Worm (Caenorhabditis elegans) whole organism, L4 larva: ENCODE results near the gene cox-6C.

Experiments
- F10B5.3 ChIP-seq: sonication (generic microtip); optimal IDR thresholded peaks from 2 replicates; lab custom pipeline; 2016; ENCODE audit warnings: mild to moderate bottlenecking, missing genetic modification characterization, missing compliant biosample characterization
- F26F4.8 ChIP-seq: fragments of 200-800 bp; sonication (Bioruptor generic); conservative IDR thresholded peaks from 2 replicates; pipeline ENCODE4 v1.3.6; 2022; ENCODE audit warnings: missing genetic modification characterization, missing compliant biosample characterization
- F37D6.2 ChIP-seq: sonication (generic microtip); optimal IDR thresholded peaks from 2 replicates; lab custom pipeline; 2016; ENCODE audit warnings: mild to moderate bottlenecking, missing genetic modification characterization, missing compliant biosample characterization
- F44E2.7 ChIP-seq: fragments of 200-800 bp; sonication (Bioruptor generic); IDR thresholded peaks from 2 replicates; pipeline ENCODE4 v2.1.2; 2022; ENCODE audit warnings: missing genetic modification characterization, missing compliant biosample characterization
- Y5F2A.4 ChIP-seq: fragments of 200-800 bp; sonication (Bioruptor generic); optimal IDR thresholded peaks from 2 replicates; lab custom pipeline; 2018; ENCODE audit warnings: mild to moderate bottlenecking, missing genetic modification characterization, missing compliant biosample characterization
- ZK337.2 ChIP-seq: fragments of 200-800 bp; sonication (Bioruptor generic); IDR thresholded peaks from 2 replicates; pipeline ENCODE4 v1.3.6; 2022; ENCODE audit warnings: missing genetic modification reagents, missing genetic modification characterization, missing compliant biosample characterization
- aha-1 ChIP-seq: fragments of 150-350 bp; peaks from one replicate; lab custom pipeline; 2014; ENCODE audit warnings: missing biosample characterization, missing genetic modification characterization
- attf-4 ChIP-seq: sonication (generic microtip); optimal IDR thresholded peaks from 3 replicates; lab custom pipeline; 2017; ENCODE audit warnings: missing biosample characterization, missing genetic modification characterization
- ceh-62 ChIP-seq: sonication (generic microtip); optimal IDR thresholded peaks from 2 replicates; lab custom pipeline; 2017; ENCODE audit warnings: missing biosample characterization, missing genetic modification characterization
- ceh-82 ChIP-seq: sonication (generic microtip); optimal IDR thresholded peaks from 2 replicates; lab custom pipeline; 2017; ENCODE audit warnings: missing biosample characterization, missing genetic modification characterization
- ces-1 ChIP-seq: fragments of 150-350 bp; sonication (generic microtip); optimal IDR thresholded peaks from 4 replicates; lab custom pipeline; 2014; ENCODE audit warnings: missing biosample characterization, missing genetic modification reagents, missing genetic modification characterization
- daf-12 ChIP-seq: fragments of 150-350 bp; optimal IDR thresholded peaks from 2 replicates; lab custom pipeline; 2014; ENCODE audit warnings: missing biosample characterization, missing genetic modification reagents, missing genetic modification characterization
- dmd-9 ChIP-seq: fragments of 200-800 bp; sonication (Bioruptor generic); IDR thresholded peaks from 2 replicates; pipeline ENCODE4 v1.3.6; 2022; ENCODE audit warnings: missing genetic modification reagents, missing genetic modification characterization, missing compliant biosample characterization
- dpl-1 ChIP-seq: fragments of 150-350 bp; optimal IDR thresholded peaks from 2 replicates; lab custom pipeline; 2014; ENCODE audit warnings: missing biosample characterization, missing genetic modification reagents, missing genetic modification characterization
- dve-1 ChIP-seq: sonication (generic microtip); optimal IDR thresholded peaks from 2 replicates; lab custom pipeline; 2017; ENCODE audit warnings: antibody characterized with exemption, mild to moderate bottlenecking, missing genetic modification characterization, missing compliant biosample characterization; ENCODE audit not compliant: insufficient read depth
- egl-43 ChIP-seq: fragments of 200-800 bp; sonication (Bioruptor generic); IDR thresholded peaks from 2 replicates; pipeline ENCODE4 v1.3.6; 2022; ENCODE audit warnings: missing genetic modification reagents, missing genetic modification characterization, missing compliant biosample characterization
- fkh-10 ChIP-seq: fragments of 150-350 bp; optimal IDR thresholded peaks from 2 replicates; lab custom pipeline; 2014; ENCODE audit warnings: missing biosample characterization, missing genetic modification reagents, missing genetic modification characterization
- gei-8 ChIP-seq: fragments of 200-800 bp; sonication (Bioruptor generic); optimal IDR thresholded peaks from 2 replicates; lab custom pipeline; 2018; ENCODE audit warnings: mild to moderate bottlenecking, missing genetic modification characterization, missing compliant biosample characterization
- hif-1 ChIP-seq, 2 experiments: sonication (generic microtip); optimal IDR thresholded peaks; 2 replicates each; lab custom pipeline; 2016 to 2017; ENCODE audit warnings: missing compliant biosample characterization in 2 of 2, missing genetic modification characterization in 2 of 2, missing genetic modification reagents in 2 of 2, missing genotype in 2 of 2, mild to moderate bottlenecking in 1 of 2
- hlh-11 ChIP-seq: fragments of 200-800 bp; sonication (Bioruptor generic); optimal IDR thresholded peaks from 2 replicates; lab custom pipeline; 2018; ENCODE audit warnings: mild to moderate bottlenecking, missing genetic modification characterization, missing compliant biosample characterization
- jun-1 ChIP-seq: fragments of 150-350 bp; optimal IDR thresholded peaks from 2 replicates; lab custom pipeline; 2014; ENCODE audit warnings: missing biosample characterization, missing genetic modification reagents, missing genetic modification characterization
- lim-7 ChIP-seq: fragments of 200-800 bp; sonication (Bioruptor generic); IDR thresholded peaks from 2 replicates; pipeline ENCODE4 v1.3.6; 2022; ENCODE audit warnings: missing genetic modification characterization, missing compliant biosample characterization
- lin-15B ChIP-seq: fragments of 150-350 bp; sonication (generic microtip); optimal IDR thresholded peaks from 3 replicates; lab custom pipeline; 2014; ENCODE audit warnings: missing biosample characterization, missing genetic modification characterization
- lin-29 ChIP-seq: fragments of 200-800 bp; sonication (Bioruptor generic); IDR thresholded peaks from 2 replicates; pipeline ENCODE4 v1.3.6; 2022; ENCODE audit warnings: missing genetic modification reagents, missing genetic modification characterization, missing compliant biosample characterization
- lin-38 ChIP-seq: fragments of 200-800 bp; sonication (Bioruptor generic); IDR thresholded peaks from 2 replicates; pipeline ENCODE4 v1.3.6; 2022; ENCODE audit warnings: missing genetic modification reagents, missing genetic modification characterization, missing compliant biosample characterization
- mdl-1 ChIP-seq, 2 experiments: fragments of 150-350 bp in 1 of 2; sonication (generic microtip) in 1 of 2; optimal IDR thresholded peaks; 2 replicates each; lab custom pipeline; 2014 to 2017; ENCODE audit warnings: missing biosample characterization in 2 of 2, missing genetic modification characterization in 2 of 2
- mes-2 ChIP-seq: sonication (generic microtip); optimal IDR thresholded peaks from 2 replicates; lab custom pipeline; 2016; ENCODE audit warnings: missing genotype, mild to moderate bottlenecking, missing genetic modification characterization, missing compliant biosample characterization; ENCODE audit not compliant: poor library complexity, severe bottlenecking
- mxl-3 ChIP-seq: fragments of 200-800 bp; sonication (Bioruptor generic); optimal IDR thresholded peaks from 2 replicates; lab custom pipeline; 2018; ENCODE audit warnings: mild to moderate bottlenecking, missing genetic modification characterization, missing compliant biosample characterization
- nhr-10 ChIP-seq: fragments of 150-350 bp; optimal IDR thresholded peaks from 2 replicates; lab custom pipeline; 2014; ENCODE audit warnings: missing biosample characterization, missing genetic modification characterization
- nhr-102 ChIP-seq: sonication (generic microtip); optimal IDR thresholded peaks from 2 replicates; lab custom pipeline; 2016; ENCODE audit warnings: mild to moderate bottlenecking, missing genetic modification characterization, moderate library complexity, missing compliant biosample characterization
- nhr-11 ChIP-seq: fragments of 150-350 bp; optimal IDR thresholded peaks from 2 replicates; lab custom pipeline; 2014; ENCODE audit warnings: missing biosample characterization, missing genetic modification characterization
- nhr-28 ChIP-seq: fragments of 150-350 bp; optimal IDR thresholded peaks from 2 replicates; lab custom pipeline; 2014; ENCODE audit warnings: missing biosample characterization, missing genetic modification characterization
- nhr-42 ChIP-seq: fragments of 200-800 bp; sonication (Bioruptor generic); IDR thresholded peaks from 2 replicates; pipeline ENCODE4 v1.3.6; 2022; ENCODE audit warnings: missing genetic modification characterization, missing compliant biosample characterization
- nhr-76 ChIP-seq: fragments of 150-350 bp; optimal IDR thresholded peaks from 2 replicates; lab custom pipeline; 2014; ENCODE audit warnings: missing biosample characterization, missing genetic modification characterization
- pha-4 ChIP-seq, 2 experiments: fragments of 150-350 bp in 1 of 2; fragments of 200-800 bp in 1 of 2; sonication (Bioruptor generic) in 1 of 2; IDR thresholded peaks in 1 of 2; optimal IDR thresholded peaks in 1 of 2; 2 replicates each; pipeline versions ENCODE4 v1.3.6 to Lab custom; 2014 to 2022; ENCODE audit warnings: missing genetic modification characterization in 2 of 2, missing genetic modification reagents in 2 of 2, missing biosample characterization in 1 of 2, missing compliant biosample characterization in 1 of 2
- rbr-2 ChIP-seq: sonication (generic microtip); optimal IDR thresholded peaks from 2 replicates; lab custom pipeline; 2016; ENCODE audit warnings: missing genotype, missing genetic modification characterization, missing compliant biosample characterization
- sdz-12 ChIP-seq: fragments of 200-800 bp; sonication (Bioruptor generic); optimal IDR thresholded peaks from 2 replicates; lab custom pipeline; 2018; ENCODE audit warnings: mild to moderate bottlenecking, missing genetic modification characterization, missing compliant biosample characterization
- set-16 ChIP-seq: fragments of 200-800 bp; sonication (Bioruptor generic); IDR thresholded peaks from 2 replicates; pipeline ENCODE4 v1.3.6; 2022; ENCODE audit warnings: missing genetic modification reagents, missing genetic modification characterization, missing compliant biosample characterization
- skn-1 ChIP-seq: fragments of 150-350 bp; optimal IDR thresholded peaks from 2 replicates; lab custom pipeline; 2014; ENCODE audit warnings: missing biosample characterization, missing genetic modification characterization
- snpc-1.2 ChIP-seq: fragments of 200-800 bp; sonication (Bioruptor generic); IDR thresholded peaks from 2 replicates; pipeline ENCODE4 v1.3.6; 2022; ENCODE audit warnings: missing genetic modification reagents, missing genetic modification characterization, missing compliant biosample characterization
- tag-97 ChIP-seq: fragments of 200-800 bp; sonication (Bioruptor generic); IDR thresholded peaks from 2 replicates; pipeline ENCODE4 v1.3.6; 2022; ENCODE audit warnings: missing genetic modification characterization, missing compliant biosample characterization
- unc-130 ChIP-seq: sonication (generic microtip); optimal IDR thresholded peaks from 2 replicates; lab custom pipeline; 2016; ENCODE audit warnings: missing genetic modification reagents, missing genetic modification characterization, missing compliant biosample characterization
- unc-62 ChIP-seq, 3 experiments: fragments of 150-350 bp in 1 of 3; sonication (generic microtip); optimal IDR thresholded peaks in 2 of 3; peaks in 1 of 3; 1 replicate in 1 of 3; 2 replicates in 2 of 3; lab custom pipeline; 2014 to 2017; ENCODE audit warnings: missing biosample characterization in 3 of 3, missing genetic modification characterization in 3 of 3, missing genetic modification reagents in 3 of 3, missing genotype in 1 of 3
- zag-1 ChIP-seq: fragments of 150-350 bp; optimal IDR thresholded peaks from 2 replicates; lab custom pipeline; 2014; ENCODE audit warnings: missing biosample characterization, missing genetic modification characterization

The cox-6C gene

ce11 chrIV:132095-132494, 5.6 kb downstream of the cox-6C start, which contains the start of gene daf-1 (continued):
- TF ChIP-seq F26F4.8 (GFP tag; lab: Robert Waterston, UW) (no peak), nhr-28 (tag; lab: Kevin White, UChicago) (no peak), Y5F2A.4 (no peak), mxl-3 (GFP tag; lab: Kevin White, UChicago) (peak; percentile 19), mdl-1 (tag; optimal IDR thresholded peaks at IDR 0.05; lab: Kevin White, UChicago) (peak in 1 of 2 experiments; percentile 89), unc-62 (GFP tag; optimal IDR thresholded peaks at IDR 0.05 in 1 of 2; lab: Kevin White, UChicago) (peak in 1 of 2 experiments; percentile 45), unc-62 (tag; optimal IDR thresholded peaks at IDR 0.05; lab: Kevin White, UChicago) (no peak), tag-97 (GFP tag; lab: Robert Waterston, UW) (no peak), hlh-11 (tag; lab: Kevin White, UChicago) (peak; percentile 23), dve-1 (peak; percentile 20), dmd-9 (GFP tag; lab: Robert Waterston, UW) (no peak), jun-1 (tag; lab: Kevin White, UChicago) (no peak), dpl-1 (GFP tag; lab: Kevin White, UChicago) (no peak), lin-38 (GFP tag; lab: Robert Waterston, UW) (no peak)

ce11 chrIV:133968-134367, 7.4 kb downstream of the cox-6C start:
- TF ChIP-seq F10B5.3 (no peak), gei-8 (GFP tag; lab: Kevin White, UChicago) (no peak), aha-1 (peak; percentile 15), hif-1 (tag; optimal IDR thresholded peaks at IDR 0.05; lab: Kevin White, UChicago) (no peak), rbr-2 (tag; lab: Kevin White, UChicago) (no peak)

- no peak for TF ChIP-seq jun-1 (tag; lab: Kevin White, UChicago)
- TF ChIP-seq sdz-12: no peak
- no peak for TF ChIP-seq pha-4 (GFP tag; IDR thresholded peaks at IDR 0.05; lab: Robert Waterston, UW)
- TF ChIP-seq pha-4 (tag; optimal IDR thresholded peaks at IDR 0.05; lab: Kevin White, UChicago): no peak
- no peak for TF ChIP-seq fkh-10 (GFP tag; lab: Kevin White, UChicago)
- no peak for TF ChIP-seq skn-1
- TF ChIP-seq lin-38 (GFP tag; lab: Robert Waterston, UW): no peak
- TF ChIP-seq daf-12 (tag; lab: Kevin White, UChicago): no peak
- no peak for TF ChIP-seq mes-2 (tag; lab: Kevin White, UChicago)
- 0 out of 2 replicates have a peak, but pooled peaks have one; percentile 24 for TF ChIP-seq F44E2.7 (GFP tag; lab: Robert Waterston, UW)
- peak; percentile 95 for TF ChIP-seq set-16 (GFP tag; lab: Robert Waterston, UW)
- TF ChIP-seq ces-1 (GFP tag; lab: Kevin White, UChicago): no peak
- no peak for TF ChIP-seq nhr-76
- no peak for TF ChIP-seq attf-4 (tag; lab: Kevin White, UChicago)
- no peak for TF ChIP-seq hlh-11 (tag; lab: Kevin White, UChicago)
- no peak for TF ChIP-seq snpc-1.2 (GFP tag; lab: Robert Waterston, UW)
- TF ChIP-seq ceh-82: no peak
- no peak for TF ChIP-seq lin-29
- TF ChIP-seq lin-15B (tag; lab: Kevin White, UChicago): no peak
- TF ChIP-seq F37D6.2 (tag; lab: Kevin White, UChicago): no peak
- TF ChIP-seq aha-1: peak; percentile 93
- TF ChIP-seq nhr-102 (tag; lab: Kevin White, UChicago): no peak
- no peak for TF ChIP-seq lim-7 (GFP tag; lab: Robert Waterston, UW)
- no peak for TF ChIP-seq nhr-10 (tag; lab: Kevin White, UChicago)
- TF ChIP-seq unc-130 (GFP tag; lab: Kevin White, UChicago): no peak
- TF ChIP-seq ZK337.2: no peak
- no peak for TF ChIP-seq ceh-62 (tag; lab: Kevin White, UChicago)
- TF ChIP-seq nhr-11 (tag; lab: Kevin White, UChicago): no peak
- TF ChIP-seq nhr-42 (GFP tag; lab: Robert Waterston, UW): no peak
- 0 out of 2 replicates have a peak, but pooled peaks have one; percentile 12 for TF ChIP-seq egl-43 (GFP tag; lab: Robert Waterston, UW)
- no peak for TF ChIP-seq zag-1
- TF ChIP-seq, all 104 proteins: peak for 4
Measured at ce11 chrIV:139652-140051, 13.1 kb downstream of the cox-6C start.
